Worm (Caenorhabditis elegans) whole organism, L4/young adult: Measurements from ENCODE around the gene blos-8.

Source experiments
- W03F9.2 ChIP-seq: fragments of 150-350 bp; optimal IDR thresholded peaks from 2 replicates; lab custom pipeline; 2014; ENCODE audit warnings: missing biosample characterization, missing genetic modification characterization
- dao-5 ChIP-seq: sonication (generic microtip); optimal IDR thresholded peaks from 2 replicates; lab custom pipeline; 2016; ENCODE audit warnings: missing genotype, missing genetic modification characterization, moderate library complexity, missing compliant biosample characterization
- him-1 ChIP-seq: sonication (generic microtip); optimal IDR thresholded peaks from 2 replicates; lab custom pipeline; 2016; ENCODE audit warnings: missing genotype, missing genetic modification reagents, missing genetic modification characterization, missing compliant biosample characterization

DNA sequence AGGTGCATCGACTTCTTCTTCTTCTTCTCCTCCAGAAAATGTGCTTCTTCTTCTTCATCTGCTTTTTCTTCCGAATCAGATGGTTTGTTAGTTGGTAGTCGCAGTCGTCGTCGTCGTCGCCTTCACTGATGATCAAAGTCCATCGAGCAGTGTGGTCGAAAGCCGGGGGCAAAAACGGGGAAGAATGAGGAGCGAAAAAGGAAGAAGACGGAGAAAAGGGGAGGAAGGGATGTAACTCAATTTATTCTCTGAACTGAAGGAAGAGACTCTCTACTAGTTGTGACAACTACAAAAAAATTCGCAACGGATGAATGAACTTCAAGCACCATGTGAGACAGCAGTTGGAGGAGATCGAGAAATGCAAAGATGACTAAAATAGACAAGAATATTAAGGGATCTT is 35.3 kb downstream of the blos-8 start:
- TF ChIP-seq W03F9.2 (no peak), him-1 (peak; percentile 46), dao-5 (tag; lab: Kevin White, UChicago) (no peak)
